Fruit fly (Drosophila melanogaster): ENCODE measurements around the gene CG6678.
A peak's percentile ranks its signal among the peaks of the same experiment; 100 is the strongest.

Gene CG6678

dm6 chr3R:21884354-21884753 is 2.5 kb upstream of the CG6678 start, which contains the start of gene fit:
fit (minus strand) TSS chr3R:21884454.
- TF ChIP-seq Ets98B (GFP tag; IDR thresholded peaks at IDR 0.05) (no peak), CG15710 (tag; optimal IDR thresholded peaks at IDR 0.05) (no peak), CG12605 (GFP tag; IDR thresholded peaks at IDR 0.05) (no peak), CG34367 (tag; optimal IDR thresholded peaks at IDR 0.05) (no peak), gl (tag; optimal IDR thresholded peaks at IDR 0.05) (no peak), CG13204 (GFP tag; optimal IDR thresholded peaks at IDR 0.05) (no peak), Pif1A (GFP tag; optimal IDR thresholded peaks at IDR 0.05) (no peak), Snoo (tag; optimal IDR thresholded peaks at IDR 0.05) (no peak), CG17806 (tag; optimal IDR thresholded peaks at IDR 0.05) (no peak), EcR (GFP tag; optimal IDR thresholded peaks at IDR 0.05) (no peak), rn (GFP tag; IDR thresholded peaks at IDR 0.05) (no peak), CG14655 (GFP tag; optimal IDR thresholded peaks at IDR 0.05) (no peak), CG10348 (GFP tag; IDR thresholded peaks at IDR 0.05) (no peak), CG8301 (tag; optimal IDR thresholded peaks at IDR 0.05) (no peak), CG8159 (tag; optimal IDR thresholded peaks at IDR 0.05) (no peak), Pif1B (GFP tag; optimal IDR thresholded peaks at IDR 0.05) (no peak)

dm6 chr3R:21885450-21885849 is 1.4 kb upstream of the CG6678 start, which contains the start of gene CG17819:
CG17819 (minus strand) TSS chr3R:21885550.
- TF ChIP-seq CG13204 (GFP tag; optimal IDR thresholded peaks at IDR 0.05) (no peak), gl (tag; optimal IDR thresholded peaks at IDR 0.05) (no peak), CG8301 (tag; optimal IDR thresholded peaks at IDR 0.05) (no peak), CG12605 (GFP tag; IDR thresholded peaks at IDR 0.05) (no peak), Ets98B (GFP tag; IDR thresholded peaks at IDR 0.05) (no peak), CG32121 (GFP tag; IDR thresholded peaks at IDR 0.05) (no peak), D1 (tag; optimal IDR thresholded peaks at IDR 0.05) (no peak), CG34367 (tag; optimal IDR thresholded peaks at IDR 0.05) (no peak), CG8159 (tag; optimal IDR thresholded peaks at IDR 0.05) (no peak), Pif1B (GFP tag; optimal IDR thresholded peaks at IDR 0.05) (no peak), CG9948 (tag; optimal IDR thresholded peaks at IDR 0.05) (no peak), Pif1A (GFP tag; optimal IDR thresholded peaks at IDR 0.05) (no peak), fd96Ca (GFP tag; IDR thresholded peaks at IDR 0.05) (no peak), EcR (GFP tag; optimal IDR thresholded peaks at IDR 0.05) (no peak)

dm6 chr3R:21887588-21888007 is 769 bp downstream of the CG6678 start:
- TF ChIP-seq CG32121 (GFP tag; IDR thresholded peaks at IDR 0.05) (0 out of 2 replicates have a peak, but pooled peaks have one; percentile 28), CG34367 (tag; optimal IDR thresholded peaks at IDR 0.05) (no peak), CG8301 (tag; optimal IDR thresholded peaks at IDR 0.05) (peak; percentile 49), CG10348 (GFP tag; IDR thresholded peaks at IDR 0.05) (no peak), Ets98B (GFP tag; IDR thresholded peaks at IDR 0.05) (peak; percentile 51; the same call in 1 of the 2 replicates), fd96Ca (GFP tag; IDR thresholded peaks at IDR 0.05) (peak; percentile 17; the same call in 1 of the 3 replicates), CG8159 (tag; optimal IDR thresholded peaks at IDR 0.05) (peak; percentile 62), CG12605 (GFP tag; IDR thresholded peaks at IDR 0.05) (no peak), CG4496 (GFP tag; IDR thresholded peaks at IDR 0.05) (peak; percentile 61), CG9948 (tag; optimal IDR thresholded peaks at IDR 0.05) (peak; percentile 13), CG13204 (GFP tag; optimal IDR thresholded peaks at IDR 0.05) (no peak), D1 (tag; optimal IDR thresholded peaks at IDR 0.05) (no peak), rn (GFP tag; IDR thresholded peaks at IDR 0.05) (no peak), gl (tag; optimal IDR thresholded peaks at IDR 0.05) (no peak), CG15710 (tag; optimal IDR thresholded peaks at IDR 0.05) (peak; percentile 46), CG14655 (GFP tag; optimal IDR thresholded peaks at IDR 0.05) (no peak), EcR (GFP tag; optimal IDR thresholded peaks at IDR 0.05) (no peak), Snoo (tag; optimal IDR thresholded peaks at IDR 0.05) (no peak), Pif1A (GFP tag; optimal IDR thresholded peaks at IDR 0.05) (no peak), CG17806 (tag; optimal IDR thresholded peaks at IDR 0.05) (peak; percentile 44), Pif1B (GFP tag; optimal IDR thresholded peaks at IDR 0.05) (no peak)

- TF ChIP-seq CG15710 (tag; optimal IDR thresholded peaks at IDR 0.05) (no peak), rn (GFP tag; IDR thresholded peaks at IDR 0.05) (no peak), Ets98B (GFP tag; IDR thresholded peaks at IDR 0.05) (no peak), D1 (tag; optimal IDR thresholded peaks at IDR 0.05) (no peak), CG34367 (tag; optimal IDR thresholded peaks at IDR 0.05) (no peak), CG13204 (GFP tag; optimal IDR thresholded peaks at IDR 0.05) (no peak), CG4496 (GFP tag; IDR thresholded peaks at IDR 0.05) (no peak), CG17806 (tag; optimal IDR thresholded peaks at IDR 0.05) (no peak), EcR (GFP tag; optimal IDR thresholded peaks at IDR 0.05) (no peak), CG9948 (tag; optimal IDR thresholded peaks at IDR 0.05) (no peak), CG14655 (GFP tag; optimal IDR thresholded peaks at IDR 0.05) (no peak), CG12605 (GFP tag; IDR thresholded peaks at IDR 0.05) (no peak), gl (tag; optimal IDR thresholded peaks at IDR 0.05) (no peak), CG32121 (GFP tag; IDR thresholded peaks at IDR 0.05) (no peak), CG8301 (tag; optimal IDR thresholded peaks at IDR 0.05) (no peak), Snoo (tag; optimal IDR thresholded peaks at IDR 0.05) (no peak), CG8159 (tag; optimal IDR thresholded peaks at IDR 0.05) (no peak)
Observed at dm6 chr3R:21888696-21889602, 2.1 kb downstream of the CG6678 start, which contains the start of gene CG43844. CG43844 (plus strand) TSS chr3R:21889539.

dm6 chr3R:21889945-21890344 is 3.1 kb downstream of the CG6678 start:
- peak; percentile 96 for TF ChIP-seq EcR (GFP tag; optimal IDR thresholded peaks at IDR 0.05)
- no peak for TF ChIP-seq CG10348 (GFP tag; IDR thresholded peaks at IDR 0.05)
- peak; percentile 0 for TF ChIP-seq CG13204 (GFP tag; optimal IDR thresholded peaks at IDR 0.05)

Data from whole organism, pupa.